Worm (Caenorhabditis elegans) whole organism, L4 larva: ENCODE measurements around the gene Y44A6C.1.
A peak's percentile ranks its signal among the peaks of the same experiment; 100 is the strongest.

Experiments
- F10B5.3 ChIP-seq: sonication (generic microtip); optimal IDR thresholded peaks from 2 replicates; lab custom pipeline; 2016; ENCODE audit warnings: mild to moderate bottlenecking, missing genetic modification characterization, missing compliant biosample characterization
- F37D6.2 ChIP-seq: sonication (generic microtip); optimal IDR thresholded peaks from 2 replicates; lab custom pipeline; 2016; ENCODE audit warnings: mild to moderate bottlenecking, missing genetic modification characterization, missing compliant biosample characterization
- F44E2.7 ChIP-seq: fragments of 200-800 bp; sonication (Bioruptor generic); IDR thresholded peaks from 2 replicates; pipeline ENCODE4 v2.1.2; 2022; ENCODE audit warnings: missing genetic modification characterization, missing compliant biosample characterization
- R02D3.7 ChIP-seq: fragments of 150-350 bp; sonication (generic microtip); optimal IDR thresholded peaks from 3 replicates; lab custom pipeline; 2014; ENCODE audit warnings: missing biosample characterization, missing genetic modification characterization
- Y105C5A.15 ChIP-seq: fragments of 200-800 bp; sonication (Bioruptor generic); IDR thresholded peaks from 2 replicates; pipeline ENCODE4 v1.3.6; 2022; ENCODE audit warnings: missing genetic modification characterization, missing compliant biosample characterization
- Y48G9A.11 ChIP-seq: fragments of 200-800 bp; sonication (Bioruptor generic); IDR thresholded peaks from 2 replicates; pipeline ENCODE4 v1.3.6; 2022; ENCODE audit warnings: missing genetic modification reagents, missing genetic modification characterization, missing compliant biosample characterization
- ZK546.5 ChIP-seq, 2 experiments: sonication (generic microtip); optimal IDR thresholded peaks; 2 replicates each; lab custom pipeline; 2017; ENCODE audit warnings: missing biosample characterization in 2 of 2, missing genetic modification characterization in 2 of 2
- ama-1 ChIP-seq: fragments of 150-350 bp; optimal IDR thresholded peaks from 2 replicates; lab custom pipeline; 2014; ENCODE audit warnings: inconsistent platforms, mixed read lengths
- ceh-20 ChIP-seq: fragments of 200-800 bp; sonication (Bioruptor generic); IDR thresholded peaks from 2 replicates; pipeline ENCODE4 v1.3.6; 2022; ENCODE audit warnings: missing genetic modification reagents, missing genetic modification characterization, missing compliant biosample characterization
- ceh-28 ChIP-seq: fragments of 150-350 bp; optimal IDR thresholded peaks from 2 replicates; lab custom pipeline; 2014; ENCODE audit warnings: missing biosample characterization, missing genetic modification reagents, missing genetic modification characterization
- ceh-44 ChIP-seq: fragments of 200-800 bp; sonication (Bioruptor generic); IDR thresholded peaks from 2 replicates; pipeline ENCODE4 v1.3.6; 2022; ENCODE audit warnings: missing genetic modification reagents, missing genetic modification characterization, missing compliant biosample characterization
- ceh-62 ChIP-seq: sonication (generic microtip); optimal IDR thresholded peaks from 2 replicates; lab custom pipeline; 2017; ENCODE audit warnings: missing biosample characterization, missing genetic modification characterization
- cey-2 ChIP-seq: sonication (generic microtip); optimal IDR thresholded peaks from 3 replicates; lab custom pipeline; 2017; ENCODE audit warnings: missing genetic modification characterization, mild to moderate bottlenecking, missing compliant biosample characterization, antibody characterized with exemption, borderline replicate concordance; ENCODE audit not compliant: insufficient read depth
- ctbp-1 ChIP-seq: fragments of 200-800 bp; sonication (Bioruptor generic); IDR thresholded peaks from 2 replicates; pipeline ENCODE4 v1.3.6; 2022; ENCODE audit warnings: missing genetic modification reagents, missing genetic modification characterization, missing compliant biosample characterization
- daf-16 ChIP-seq, 3 experiments: sonication (generic microtip); optimal IDR thresholded peaks; 2 replicates each; lab custom pipeline; 2016 to 2017; ENCODE audit warnings: missing genetic modification characterization in 3 of 3, missing genetic modification reagents in 3 of 3, mild to moderate bottlenecking in 2 of 3, missing compliant biosample characterization in 2 of 3, missing biosample characterization in 1 of 3, moderate library complexity in 1 of 3
- daf-19 ChIP-seq: fragments of 200-800 bp; sonication (Bioruptor generic); conservative IDR thresholded peaks from 2 replicates; pipeline ENCODE4 v1.3.6; 2022; ENCODE audit warnings: missing genetic modification characterization, missing compliant biosample characterization
- dmd-6 ChIP-seq: fragments of 200-800 bp; sonication (Bioruptor generic); IDR thresholded peaks from 2 replicates; pipeline ENCODE4 v1.3.6; 2022; ENCODE audit warnings: missing genetic modification reagents, missing genetic modification characterization, missing compliant biosample characterization
- dmd-8 ChIP-seq: fragments of 200-800 bp; sonication (Bioruptor generic); IDR thresholded peaks from 2 replicates; pipeline ENCODE4 v1.3.6; 2022; ENCODE audit warnings: missing genetic modification characterization, missing compliant biosample characterization
- duxl-1 ChIP-seq: sonication (generic microtip); optimal IDR thresholded peaks from 2 replicates; lab custom pipeline; 2016; ENCODE audit warnings: mild to moderate bottlenecking, missing genetic modification characterization, moderate library complexity, missing compliant biosample characterization; ENCODE audit not compliant: poor library complexity
- egl-43 ChIP-seq: fragments of 200-800 bp; sonication (Bioruptor generic); IDR thresholded peaks from 2 replicates; pipeline ENCODE4 v1.3.6; 2022; ENCODE audit warnings: missing genetic modification reagents, missing genetic modification characterization, missing compliant biosample characterization
- fos-1 ChIP-seq: fragments of 150-350 bp; optimal IDR thresholded peaks from 2 replicates; lab custom pipeline; 2014; ENCODE audit warnings: missing biosample characterization, missing genetic modification characterization
- hif-1 ChIP-seq, 2 experiments: sonication (generic microtip); optimal IDR thresholded peaks; 2 replicates each; lab custom pipeline; 2016 to 2017; ENCODE audit warnings: missing compliant biosample characterization in 2 of 2, missing genetic modification characterization in 2 of 2, missing genetic modification reagents in 2 of 2, missing genotype in 2 of 2, mild to moderate bottlenecking in 1 of 2
- hlh-11 ChIP-seq: fragments of 200-800 bp; sonication (Bioruptor generic); optimal IDR thresholded peaks from 2 replicates; lab custom pipeline; 2018; ENCODE audit warnings: mild to moderate bottlenecking, missing genetic modification characterization, missing compliant biosample characterization
- hmg-1.1 ChIP-seq: fragments of 200-800 bp; sonication (Bioruptor generic); IDR thresholded peaks from 2 replicates; pipeline ENCODE4 v1.3.6; 2022; ENCODE audit warnings: missing genetic modification reagents, missing genetic modification characterization, missing compliant biosample characterization
- jun-1 ChIP-seq: fragments of 150-350 bp; optimal IDR thresholded peaks from 2 replicates; lab custom pipeline; 2014; ENCODE audit warnings: missing biosample characterization, missing genetic modification reagents, missing genetic modification characterization
- lim-7 ChIP-seq: fragments of 200-800 bp; sonication (Bioruptor generic); IDR thresholded peaks from 2 replicates; pipeline ENCODE4 v1.3.6; 2022; ENCODE audit warnings: missing genetic modification characterization, missing compliant biosample characterization
- lin-1 ChIP-seq: fragments of 200-800 bp; sonication (Bioruptor generic); IDR thresholded peaks from 2 replicates; pipeline ENCODE4 v1.3.6; 2022; ENCODE audit warnings: missing genetic modification reagents, missing genetic modification characterization, missing compliant biosample characterization
- lin-13 ChIP-seq: fragments of 150-350 bp; optimal IDR thresholded peaks from 2 replicates; lab custom pipeline; 2014; ENCODE audit warnings: missing biosample characterization, missing genetic modification reagents, missing genetic modification characterization
- lin-38 ChIP-seq: fragments of 200-800 bp; sonication (Bioruptor generic); IDR thresholded peaks from 2 replicates; pipeline ENCODE4 v1.3.6; 2022; ENCODE audit warnings: missing genetic modification reagents, missing genetic modification characterization, missing compliant biosample characterization
- lin-39 ChIP-seq: fragments of 150-350 bp; optimal IDR thresholded peaks from 2 replicates; lab custom pipeline; 2014; ENCODE audit warnings: missing biosample characterization, missing genetic modification reagents, missing genetic modification characterization
- lsy-2 ChIP-seq, 2 experiments: fragments of 150-350 bp in 1 of 2; sonication (generic microtip) in 1 of 2; optimal IDR thresholded peaks; 2 replicates each; lab custom pipeline; 2014 to 2017; ENCODE audit warnings: missing biosample characterization in 2 of 2, missing genetic modification characterization in 2 of 2
- madf-9 ChIP-seq: fragments of 200-800 bp; sonication (Bioruptor generic); conservative IDR thresholded peaks from 2 replicates; pipeline ENCODE4 v1.3.6; 2022; ENCODE audit warnings: missing genetic modification reagents, missing genetic modification characterization, missing compliant biosample characterization
- mdt-29 ChIP-seq: fragments of 200-800 bp; sonication (Bioruptor generic); IDR thresholded peaks from 2 replicates; pipeline ENCODE4 v1.3.6; 2022; ENCODE audit warnings: missing genetic modification reagents, missing genetic modification characterization, missing compliant biosample characterization
- nhr-11 ChIP-seq: fragments of 150-350 bp; optimal IDR thresholded peaks from 2 replicates; lab custom pipeline; 2014; ENCODE audit warnings: missing biosample characterization, missing genetic modification characterization
- nhr-111 ChIP-seq: fragments of 200-800 bp; sonication (Bioruptor generic); optimal IDR thresholded peaks from 2 replicates; lab custom pipeline; 2018; ENCODE audit warnings: mild to moderate bottlenecking, missing genetic modification characterization, missing compliant biosample characterization
- nhr-25 ChIP-seq: sonication (generic microtip); optimal IDR thresholded peaks from 2 replicates; lab custom pipeline; 2017; ENCODE audit warnings: missing genetic modification characterization, mild to moderate bottlenecking, missing compliant biosample characterization, antibody characterized with exemption, moderate library complexity, borderline replicate concordance; ENCODE audit not compliant: insufficient read depth
- nhr-28 ChIP-seq: fragments of 150-350 bp; optimal IDR thresholded peaks from 2 replicates; lab custom pipeline; 2014; ENCODE audit warnings: missing biosample characterization, missing genetic modification characterization
- nhr-48 ChIP-seq: sonication (generic microtip); optimal IDR thresholded peaks from 2 replicates; lab custom pipeline; 2016; ENCODE audit warnings: mild to moderate bottlenecking, missing genetic modification characterization, missing compliant biosample characterization
- nhr-6 ChIP-seq: fragments of 150-350 bp; optimal IDR thresholded peaks from 2 replicates; lab custom pipeline; 2014; ENCODE audit warnings: missing biosample characterization, missing genetic modification characterization
- nhr-77 ChIP-seq: fragments of 150-350 bp; optimal IDR thresholded peaks from 2 replicates; lab custom pipeline; 2014; ENCODE audit warnings: missing biosample characterization, missing genetic modification characterization
- pqm-1 ChIP-seq: sonication (generic microtip); optimal IDR thresholded peaks from 2 replicates; lab custom pipeline; 2017; ENCODE audit warnings: missing biosample characterization, missing genetic modification characterization
- rbr-2 ChIP-seq: sonication (generic microtip); optimal IDR thresholded peaks from 2 replicates; lab custom pipeline; 2016; ENCODE audit warnings: missing genotype, missing genetic modification characterization, missing compliant biosample characterization
- sdz-12 ChIP-seq: fragments of 200-800 bp; sonication (Bioruptor generic); optimal IDR thresholded peaks from 2 replicates; lab custom pipeline; 2018; ENCODE audit warnings: mild to moderate bottlenecking, missing genetic modification characterization, missing compliant biosample characterization
- skn-1 ChIP-seq: fragments of 150-350 bp; optimal IDR thresholded peaks from 2 replicates; lab custom pipeline; 2014; ENCODE audit warnings: missing biosample characterization, missing genetic modification characterization
- snpc-1.2 ChIP-seq: fragments of 200-800 bp; sonication (Bioruptor generic); IDR thresholded peaks from 2 replicates; pipeline ENCODE4 v1.3.6; 2022; ENCODE audit warnings: missing genetic modification reagents, missing genetic modification characterization, missing compliant biosample characterization
- snpc-4 ChIP-seq: fragments of 150-350 bp; optimal IDR thresholded peaks from 2 replicates; lab custom pipeline; 2014; ENCODE audit warnings: missing biosample characterization, missing genetic modification characterization
- tag-97 ChIP-seq: fragments of 200-800 bp; sonication (Bioruptor generic); IDR thresholded peaks from 2 replicates; pipeline ENCODE4 v1.3.6; 2022; ENCODE audit warnings: missing genetic modification characterization, missing compliant biosample characterization
- vab-7 ChIP-seq: fragments of 200-800 bp; sonication (Bioruptor generic); IDR thresholded peaks from 2 replicates; pipeline ENCODE4 v1.3.6; 2022; ENCODE audit warnings: missing genetic modification reagents, missing genetic modification characterization, missing compliant biosample characterization
- zfp-3 ChIP-seq: fragments of 200-800 bp; sonication (Bioruptor generic); conservative IDR thresholded peaks from 2 replicates; pipeline ENCODE4 v1.3.6; 2022; ENCODE audit warnings: missing genetic modification reagents, missing genetic modification characterization, missing compliant biosample characterization
- zip-2 ChIP-seq: fragments of 150-350 bp; optimal IDR thresholded peaks from 2 replicates; lab custom pipeline; 2014; ENCODE audit warnings: missing biosample characterization, missing genetic modification characterization
- ztf-7 ChIP-seq: fragments of 150-350 bp; optimal IDR thresholded peaks from 2 replicates; lab custom pipeline; 2014; ENCODE audit warnings: missing biosample characterization, missing genetic modification characterization

The Y44A6C.1 gene

DNA sequence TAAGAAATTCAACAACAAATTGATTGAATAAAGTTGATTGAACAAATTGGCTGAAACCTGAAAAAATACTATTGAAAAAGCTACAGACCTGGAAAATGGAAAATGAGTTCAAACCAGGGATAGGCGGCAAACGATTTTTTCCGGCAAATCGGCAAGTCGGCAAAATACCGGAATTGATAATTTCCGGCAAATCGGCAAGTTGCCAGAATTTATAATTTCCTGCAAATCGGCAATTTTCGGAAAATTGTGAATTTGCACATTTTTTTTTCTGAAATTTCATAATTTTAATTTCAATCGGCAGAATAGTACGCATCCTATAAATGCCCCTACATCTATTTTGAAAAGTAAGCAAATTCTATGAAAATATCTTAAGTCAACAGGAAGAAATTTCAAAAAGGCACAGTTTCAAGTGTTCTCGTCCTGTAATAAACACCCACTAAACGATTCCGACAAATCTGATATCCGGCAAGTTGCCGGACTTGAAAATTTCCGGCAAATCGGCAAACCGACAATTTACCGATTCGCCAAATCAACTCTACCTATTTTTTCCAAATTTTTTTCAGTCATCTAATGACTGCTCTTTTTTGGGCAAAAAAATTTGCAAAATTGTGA, 3.2 kb downstream of the Y44A6C.1 start (continued):
- no peak for TF ChIP-seq fos-1 (tag; lab: Kevin White, UChicago)
- peak; percentile 64 for TF ChIP-seq ama-1 (lab: Kevin White, UChicago)
- TF ChIP-seq vab-7 (GFP tag; lab: Robert Waterston, UW) = no peak
- TF ChIP-seq rbr-2 = no peak
- TF ChIP-seq F10B5.3 = no peak
- TF ChIP-seq zfp-3 (GFP tag; lab: Robert Waterston, UW) = 0 out of 2 replicates have a peak, but pooled peaks have one; percentile 47
- TF ChIP-seq dmd-8 = no peak
- no peak for TF ChIP-seq Y48G9A.11 (GFP tag; lab: Robert Waterston, UW)
- TF ChIP-seq pqm-1 = no peak
- TF ChIP-seq snpc-4 (tag; lab: Kevin White, UChicago) = no peak
- no peak for TF ChIP-seq lsy-2 (tag; optimal IDR thresholded peaks at IDR 0.05; lab: Kevin White, UChicago)
- no peak for TF ChIP-seq duxl-1 (tag; lab: Kevin White, UChicago)
- TF ChIP-seq lim-7 (GFP tag; lab: Robert Waterston, UW) = no peak
- TF ChIP-seq ceh-62 (tag; lab: Kevin White, UChicago) = no peak
- no peak for TF ChIP-seq lin-13
- no peak for TF ChIP-seq jun-1 (tag; lab: Kevin White, UChicago)
- TF ChIP-seq daf-19 (GFP tag; lab: Robert Waterston, UW) = no peak
- no peak for TF ChIP-seq cey-2 (tag; lab: Kevin White, UChicago)
- TF ChIP-seq F37D6.2 (tag; lab: Kevin White, UChicago) = no peak
- TF ChIP-seq nhr-11 = no peak
- TF ChIP-seq dmd-6 (GFP tag; lab: Robert Waterston, UW) = 0 out of 2 replicates have a peak, but pooled peaks have one; percentile 13
- no peak for TF ChIP-seq nhr-28 (tag; lab: Kevin White, UChicago)
- no peak for TF ChIP-seq ceh-28
- TF ChIP-seq daf-16 (GFP tag; optimal IDR thresholded peaks at IDR 0.05; lab: Kevin White, UChicago) = peak in 1 of 2 experiments; percentile 63
- no peak for TF ChIP-seq daf-16 (tag; optimal IDR thresholded peaks at IDR 0.05; lab: Kevin White, UChicago)
- no peak for TF ChIP-seq ceh-20
- TF ChIP-seq lin-38 (GFP tag; lab: Robert Waterston, UW) = no peak
- no peak for TF ChIP-seq tag-97
- TF ChIP-seq hif-1 (tag; optimal IDR thresholded peaks at IDR 0.05; lab: Kevin White, UChicago) = peak in 1 of 2 experiments; percentile 45
- no peak for TF ChIP-seq madf-9 (GFP tag; lab: Robert Waterston, UW)
- TF ChIP-seq nhr-48 (tag; lab: Kevin White, UChicago) = peak; percentile 4
- 0 out of 2 replicates have a peak, but pooled peaks have one; percentile 43 for TF ChIP-seq lin-1 (GFP tag; lab: Robert Waterston, UW)
- no peak for TF ChIP-seq ctbp-1 (GFP tag; lab: Robert Waterston, UW)
- TF ChIP-seq sdz-12 (GFP tag; lab: Kevin White, UChicago) = no peak
- no peak for TF ChIP-seq hlh-11
- TF ChIP-seq R02D3.7 (tag; lab: Kevin White, UChicago) = no peak
- no peak for TF ChIP-seq Y105C5A.15
- TF ChIP-seq zip-2 (tag; lab: Kevin White, UChicago) = no peak
- TF ChIP-seq lin-39 = no peak
- TF ChIP-seq ceh-44 (GFP tag; lab: Robert Waterston, UW) = no peak
- no peak for TF ChIP-seq nhr-25 (tag; lab: Kevin White, UChicago)
- no peak for TF ChIP-seq egl-43 (GFP tag; lab: Robert Waterston, UW)
- no peak for TF ChIP-seq nhr-111 (GFP tag; lab: Kevin White, UChicago)
- no peak for TF ChIP-seq mdt-29 (GFP tag; lab: Robert Waterston, UW)
- no peak for TF ChIP-seq skn-1 (tag; lab: Kevin White, UChicago)
- TF ChIP-seq nhr-6 (tag; lab: Kevin White, UChicago) = no peak
- 0 out of 2 replicates have a peak, but pooled peaks have one; percentile 19 for TF ChIP-seq snpc-1.2 (GFP tag; lab: Robert Waterston, UW)
- TF ChIP-seq hmg-1.1 (GFP tag; lab: Robert Waterston, UW) = no peak
- TF ChIP-seq ZK546.5 (tag; optimal IDR thresholded peaks at IDR 0.05; lab: Kevin White, UChicago) = no peak
- TF ChIP-seq ztf-7 (tag; lab: Kevin White, UChicago) = no peak
- TF ChIP-seq F44E2.7 (GFP tag; lab: Robert Waterston, UW) = no peak
- no peak for TF ChIP-seq nhr-77 (tag; lab: Kevin White, UChicago)
